1 fruit fly cellular context compared by ENCODE assay signal in genomic region chr3L:13301787-13302186, dm6.
TF ChIP-seq lines count a peak whose summit lies in the region.

No protein-coding gene starts in this region.

TF ChIP-seq in whole organism, embryonic, 481 proteins besides CTCF, POLR2A, EP300 and RAD21 (continued from another document):
- TF ChIP-seq CG8290 (GFP tag; optimal IDR thresholded peaks at IDR 0.05; lab: Kevin White, UChicago) = no peak
- no peak for TF ChIP-seq CG8290 (tag; optimal IDR thresholded peaks at IDR 0.05; lab: Kevin White, UChicago)
- TF ChIP-seq CG8944 (GFP tag; optimal IDR thresholded peaks at IDR 0.05; lab: Kevin White, UChicago) = no peak
- TF ChIP-seq stwl (tag; optimal IDR thresholded peaks at IDR 0.05; lab: Kevin White, UChicago) = peak; percentile 67
- no peak for TF ChIP-seq dysf (GFP tag; IDR thresholded peaks at IDR 0.05; lab: Robert Waterston, UW)
- no peak for TF ChIP-seq D19A (tag; optimal IDR thresholded peaks at IDR 0.05; lab: Kevin White, UChicago)
- no peak for TF ChIP-seq CG9932 (GFP tag; IDR thresholded peaks at IDR 0.05; lab: Robert Waterston, UW)
- TF ChIP-seq CG32532 (GFP tag; IDR thresholded peaks at IDR 0.05; lab: Robert Waterston, UW) = no peak
- no peak for TF ChIP-seq CG7556 (GFP tag; optimal IDR thresholded peaks at IDR 0.05; lab: Kevin White, UChicago)
- no peak for TF ChIP-seq lab (GFP tag; optimal IDR thresholded peaks at IDR 0.05; lab: Kevin White, UChicago)
- TF ChIP-seq nau (GFP tag; optimal IDR thresholded peaks at IDR 0.05; lab: Kevin White, UChicago) = no peak
- TF ChIP-seq eve (GFP tag; optimal IDR thresholded peaks at IDR 0.05; lab: Kevin White, UChicago) = no peak
